Worm (Caenorhabditis elegans): Measurements from ENCODE around the gene mfsd-6.

- TF ChIP-seq ceh-40 (GFP tag; IDR thresholded peaks at IDR 0.05) = no peak
- no peak for TF ChIP-seq somi-1 (GFP tag; optimal IDR thresholded peaks at IDR 0.05)
- TF ChIP-seq F33H1.4 (GFP tag; IDR thresholded peaks at IDR 0.05) = no peak
- no peak for TF ChIP-seq Y79H2A.3 (GFP tag; conservative IDR thresholded peaks at IDR 0.05)
- TF ChIP-seq F55B11.4 (tag; optimal IDR thresholded peaks at IDR 0.05; ENCODE audit: borderline replicate concordance, insufficient read depth) = no peak
- TF ChIP-seq cebp-2 (GFP tag; IDR thresholded peaks at IDR 0.05) = no peak
- TF ChIP-seq efl-1 (GFP tag; optimal IDR thresholded peaks at IDR 0.05) = no peak
- TF ChIP-seq ceh-100 (GFP tag; IDR thresholded peaks at IDR 0.05) = no peak
- no peak for TF ChIP-seq K12H6.12 (tag; optimal IDR thresholded peaks at IDR 0.05)
- TF ChIP-seq snpc-4 (GFP tag; optimal IDR thresholded peaks at IDR 0.05) = no peak
- no peak for TF ChIP-seq snpc-4 (tag; optimal IDR thresholded peaks at IDR 0.05)
Measured at ce11 chrIII:7552859-7553258, 26.4 kb downstream of the mfsd-6 start.

Measured in whole organism, young adult.